Fruit fly (Drosophila melanogaster): Measurements from ENCODE around the gene agt.

dm6 chr3R:6683671-6684070, 23.8 kb upstream of the agt start:
- TF ChIP-seq CG2129 (GFP tag; IDR thresholded peaks at IDR 0.05; ENCODE audit: partially characterized antibody) (no peak), HLHmδ (GFP tag; optimal IDR thresholded peaks at IDR 0.05) (no peak)

All from whole organism, embryonic.